Fruit fly (Drosophila melanogaster) whole organism, prepupa: ENCODE data around the gene CG16865.

ENCODE experiments used
- CG11902 ChIP-seq: fragments of 200-800 bp; sonication (Bioruptor generic); optimal IDR thresholded peaks from 3 replicates; lab custom pipeline; 2016; ENCODE audit warnings: missing biosample characterization, missing genetic modification characterization
- CG1621 ChIP-seq: fragments of 200-800 bp; sonication (Bioruptor generic); optimal IDR thresholded peaks from 3 replicates; lab custom pipeline; 2018; ENCODE audit warnings: missing biosample characterization, mild to moderate bottlenecking, missing genetic modification characterization
- CG16779 ChIP-seq: fragments of 200-800 bp; sonication (Bioruptor generic); optimal IDR thresholded peaks from 3 replicates; lab custom pipeline; 2017; ENCODE audit warnings: missing biosample characterization, mild to moderate bottlenecking, missing genetic modification characterization
- CG3032 ChIP-seq: fragments of 200-800 bp; optimal IDR thresholded peaks from 2 replicates; lab custom pipeline; 2019; ENCODE audit warnings: missing biosample characterization, mild to moderate bottlenecking, missing genetic modification characterization, moderate library complexity
- CG31627 ChIP-seq: fragments of 200-800 bp; sonication (Bioruptor generic); optimal IDR thresholded peaks from 3 replicates; lab custom pipeline; 2016; ENCODE audit warnings: missing biosample characterization, missing genetic modification characterization
- CG3919 ChIP-seq: fragments of 200-800 bp; sonication (Bioruptor generic); optimal IDR thresholded peaks from 3 replicates; lab custom pipeline; 2016; ENCODE audit warnings: missing biosample characterization, missing genetic modification characterization
- CG4318 ChIP-seq: fragments of 200-800 bp; sonication (Bioruptor generic); optimal IDR thresholded peaks from 3 replicates; lab custom pipeline; 2017; ENCODE audit warnings: missing biosample characterization, mild to moderate bottlenecking, missing genetic modification characterization
- CG6276 ChIP-seq: fragments of 200-800 bp; sonication (Bioruptor generic); optimal IDR thresholded peaks from 2 replicates; lab custom pipeline; 2017; ENCODE audit warnings: missing biosample characterization, mild to moderate bottlenecking, missing genetic modification characterization
- CG6792 ChIP-seq: fragments of 200-800 bp; sonication (Bioruptor generic); optimal IDR thresholded peaks from 3 replicates; lab custom pipeline; 2016; ENCODE audit warnings: missing biosample characterization, missing genetic modification characterization
- CG8119 ChIP-seq: fragments of 200-800 bp; sonication (Bioruptor generic); IDR thresholded peaks from 3 replicates; pipeline ENCODE4 v1.3.6; 2022; ENCODE audit warnings: missing biosample characterization, missing genetic modification characterization
- CG8632 ChIP-seq: fragments of 200-800 bp; sonication (Bioruptor generic); optimal IDR thresholded peaks from 3 replicates; lab custom pipeline; 2016; ENCODE audit warnings: missing biosample characterization, missing genetic modification characterization
- CG9139 ChIP-seq: fragments of 200-800 bp; sonication (Bioruptor generic); optimal IDR thresholded peaks from 3 replicates; lab custom pipeline; 2017; ENCODE audit warnings: missing biosample characterization, mild to moderate bottlenecking, missing genetic modification characterization
- Eip75B ChIP-seq: fragments of 200-800 bp; sonication (Bioruptor generic); optimal IDR thresholded peaks from 3 replicates; lab custom pipeline; 2016; ENCODE audit warnings: missing biosample characterization, missing genetic modification characterization
- Eip78C ChIP-seq: fragments of 200-800 bp; sonication (Bioruptor generic); peaks from one replicate; lab custom pipeline; 2016; ENCODE audit warnings: missing biosample characterization, missing genetic modification characterization
- Eip93F ChIP-seq: fragments of 200-800 bp; sonication (Bioruptor generic); optimal IDR thresholded peaks from 2 replicates; lab custom pipeline; 2016; ENCODE audit warnings: missing biosample characterization, mild to moderate bottlenecking, missing genetic modification characterization
- Hr4 ChIP-seq: fragments of 200-800 bp; sonication (Bioruptor generic); optimal IDR thresholded peaks from 3 replicates; lab custom pipeline; 2016; ENCODE audit warnings: missing biosample characterization, missing genetic modification characterization
- Met ChIP-seq: fragments of 200-800 bp; sonication (Bioruptor generic); optimal IDR thresholded peaks from 3 replicates; lab custom pipeline; 2016; ENCODE audit warnings: missing biosample characterization, missing genetic modification characterization
- OdsH ChIP-seq: fragments of 200-800 bp; sonication (Bioruptor generic); optimal IDR thresholded peaks from 3 replicates; lab custom pipeline; 2016; ENCODE audit warnings: missing biosample characterization, missing genetic modification characterization
- Sox14 ChIP-seq: fragments of 200-800 bp; sonication (Bioruptor generic); optimal IDR thresholded peaks from 3 replicates; lab custom pipeline; 2016; ENCODE audit warnings: missing biosample characterization, missing genetic modification characterization
- Sox15 ChIP-seq: fragments of 200-800 bp; sonication (Bioruptor generic); optimal IDR thresholded peaks from 3 replicates; lab custom pipeline; 2016; ENCODE audit warnings: missing biosample characterization, missing genetic modification characterization
- achi ChIP-seq: fragments of 200-800 bp; sonication (Bioruptor generic); optimal IDR thresholded peaks from 3 replicates; lab custom pipeline; 2016; ENCODE audit warnings: missing biosample characterization, missing genetic modification characterization
- cyc ChIP-seq: fragments of 200-800 bp; sonication (Bioruptor generic); optimal IDR thresholded peaks from 3 replicates; lab custom pipeline; 2016; ENCODE audit warnings: missing biosample characterization, missing genetic modification characterization
- eg ChIP-seq: fragments of 200-800 bp; sonication (Bioruptor generic); IDR thresholded peaks from 3 replicates; pipeline ENCODE4 v1.3.6; 2022; ENCODE audit warnings: missing biosample characterization, missing genetic modification characterization
- esn ChIP-seq: fragments of 200-800 bp; sonication (Bioruptor generic); optimal IDR thresholded peaks from 2 replicates; lab custom pipeline; 2016; ENCODE audit warnings: missing biosample characterization, mild to moderate bottlenecking, missing genetic modification characterization, moderate library complexity
- fd59A ChIP-seq: fragments of 200-800 bp; sonication (Bioruptor generic); optimal IDR thresholded peaks from 2 replicates; lab custom pipeline; 2017; ENCODE audit warnings: missing biosample characterization, mild to moderate bottlenecking, missing genetic modification characterization, missing genetic modification reagents
- lz ChIP-seq: fragments of 200-800 bp; sonication (Bioruptor generic); optimal IDR thresholded peaks from 3 replicates; lab custom pipeline; 2016; ENCODE audit warnings: missing biosample characterization, missing genetic modification characterization
- net ChIP-seq: fragments of 200-800 bp; sonication (Bioruptor generic); optimal IDR thresholded peaks from 3 replicates; lab custom pipeline; 2016; ENCODE audit warnings: missing biosample characterization, missing genetic modification characterization
- pdm3 ChIP-seq: fragments of 200-800 bp; sonication (Bioruptor generic); optimal IDR thresholded peaks from 3 replicates; lab custom pipeline; 2016; ENCODE audit warnings: missing biosample characterization, missing genetic modification characterization
- spab ChIP-seq: fragments of 200-800 bp; sonication (Bioruptor generic); optimal IDR thresholded peaks from 2 replicates; lab custom pipeline; 2017; ENCODE audit warnings: missing biosample characterization, mild to moderate bottlenecking, missing genetic modification characterization, missing genetic modification reagents
- ss ChIP-seq, 2 experiments: fragments of 200-800 bp; sonication (Bioruptor generic); optimal IDR thresholded peaks; 2 replicates in 1 of 2; 3 replicates in 1 of 2; lab custom pipeline; 2017 to 2018; ENCODE audit warnings: mild to moderate bottlenecking in 2 of 2, missing biosample characterization in 2 of 2, missing genetic modification characterization in 2 of 2, moderate library complexity in 1 of 2
- vri ChIP-seq: fragments of 200-800 bp; sonication (Bioruptor generic); optimal IDR thresholded peaks from 3 replicates; lab custom pipeline; 2016; ENCODE audit warnings: missing biosample characterization, mild to moderate bottlenecking, missing genetic modification characterization

The CG16865 gene

DNA sequence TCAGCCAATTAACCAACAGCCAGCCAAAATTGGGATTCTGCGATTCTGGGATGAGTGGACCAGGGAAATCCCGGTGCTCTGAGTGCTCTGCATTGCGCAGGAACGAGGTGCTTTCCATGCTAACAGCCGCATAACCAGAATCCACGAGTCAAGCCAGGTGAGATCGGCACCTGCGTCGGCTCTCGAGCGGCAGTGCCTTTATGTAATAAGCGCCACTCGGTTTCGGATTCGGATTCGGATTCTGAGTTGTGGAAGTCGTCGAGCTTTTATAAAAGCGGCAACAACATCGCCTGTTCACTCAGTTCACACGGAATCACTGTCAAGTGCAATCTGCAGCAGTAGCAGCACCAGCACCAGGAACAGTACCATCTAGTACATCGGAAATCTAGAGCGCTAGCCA, 9.6 kb downstream of the CG16865 start, which contains the start of gene b:
b (plus strand) TSS at position 301 of the 400 bp plus-strand sequence.
- TF ChIP-seq ss (GFP tag; optimal IDR thresholded peaks at IDR 0.05; lab: Kevin White, UChicago) (no peak), esn (GFP tag; lab: Kevin White, UChicago) (no peak), CG16779 (tag; lab: Kevin White, UChicago) (no peak), Sox15 (GFP tag; lab: Kevin White, UChicago) (no peak), CG6792 (GFP tag; lab: Kevin White, UChicago) (no peak), lz (GFP tag; lab: Kevin White, UChicago) (no peak), Sox14 (no peak), pdm3 (GFP tag; lab: Kevin White, UChicago) (no peak), Met (GFP tag; lab: Kevin White, UChicago) (no peak), eg (GFP tag; lab: Robert Waterston, UW) (no peak), Hr4 (GFP tag; lab: Kevin White, UChicago) (no peak), OdsH (GFP tag; lab: Kevin White, UChicago) (no peak), achi (GFP tag; lab: Kevin White, UChicago) (no peak), cyc (GFP tag; lab: Kevin White, UChicago) (no peak), Eip75B (GFP tag; lab: Kevin White, UChicago) (no peak), CG11902 (GFP tag; lab: Kevin White, UChicago) (no peak), CG3919 (GFP tag; lab: Kevin White, UChicago) (no peak), CG8632 (no peak), vri (GFP tag; lab: Kevin White, UChicago) (no peak), CG6276 (GFP tag; lab: Kevin White, UChicago) (no peak)

DNA sequence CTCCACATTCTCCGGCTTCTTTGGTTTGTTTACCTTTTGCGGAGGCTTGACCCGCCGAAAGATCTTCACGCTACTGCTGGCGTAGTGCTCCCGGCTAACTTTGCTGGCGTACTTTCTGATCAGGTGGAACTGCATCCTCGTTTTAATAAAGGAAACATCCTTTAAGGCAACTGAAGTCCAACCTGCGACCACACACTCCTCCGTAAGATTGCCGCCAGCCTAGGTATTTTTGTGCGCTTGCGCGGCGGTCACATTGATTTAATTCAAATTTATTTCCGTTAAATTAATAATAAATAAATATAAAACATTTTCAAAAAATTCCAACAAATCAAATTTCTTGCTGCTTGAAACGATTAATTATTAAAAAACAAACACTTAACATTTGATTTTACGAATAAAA, 16.2 kb downstream of the CG16865 start, which contains the start of gene PolG1:
PolG1 (minus strand) TSS at position 216 of the 400 bp plus-strand sequence.
- TF ChIP-seq Eip93F (GFP tag; lab: Kevin White, UChicago) (no peak), CG6276 (GFP tag; lab: Kevin White, UChicago) (no peak), CG1621 (tag; lab: Kevin White, UChicago) (peak; percentile 77)

DNA sequence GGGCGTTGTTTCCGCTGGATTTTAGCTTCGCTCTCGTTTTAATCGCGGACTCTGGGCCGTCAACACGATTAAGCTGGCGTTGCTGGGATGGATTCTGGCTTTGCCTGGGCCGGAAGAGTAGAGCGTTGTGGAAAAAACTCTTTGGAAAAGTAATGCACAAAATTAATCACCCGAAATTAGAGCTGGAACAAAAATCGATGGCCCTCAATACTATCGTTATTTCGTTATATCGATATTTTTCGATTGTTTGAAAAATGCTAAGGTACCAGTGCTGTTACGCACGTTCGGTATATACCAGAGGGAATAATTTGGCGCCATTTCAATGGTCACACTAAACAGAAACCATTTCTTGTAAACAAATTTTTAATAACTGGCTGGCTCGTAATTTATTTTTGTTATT, 18.2 kb downstream of the CG16865 start, which contains the start of the genes Arpc1 and Orc5:
Arpc1 (minus strand) TSS at position 202 of the 400 bp plus-strand sequence.
Orc5 (plus strand) TSS at position 298 of the 400 bp plus-strand sequence.
- TF ChIP-seq CG4318 (no peak), CG8632 (no peak), pdm3 (GFP tag; lab: Kevin White, UChicago) (no peak), net (GFP tag; lab: Kevin White, UChicago) (no peak)

DNA sequence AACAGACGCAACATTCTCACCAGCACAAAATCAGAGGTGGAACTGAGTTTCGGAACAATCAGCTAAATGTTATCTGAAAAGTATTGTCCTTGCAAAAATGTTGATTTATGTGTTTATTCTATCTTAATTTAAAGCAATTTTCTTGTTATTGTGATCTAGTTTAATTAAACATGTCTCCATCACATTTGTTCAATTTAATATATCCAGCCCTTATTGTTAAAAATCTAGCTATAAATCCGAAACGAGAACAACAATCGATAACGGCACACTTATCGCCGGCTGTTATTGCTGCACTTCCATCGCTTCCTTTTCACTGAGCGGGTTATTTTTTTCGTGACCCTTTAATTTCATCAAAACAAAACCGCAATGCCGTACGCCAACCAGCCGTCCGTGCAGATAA, 21.7 kb downstream of the CG16865 start, which contains the start of the genes GatC, PolG2 and Polr2C:
GatC (minus strand) TSS at position 48 of the 400 bp plus-strand sequence.
PolG2 (minus strand) TSS at position 48 of the 400 bp plus-strand sequence.
Polr2C (plus strand) TSS at position 280 of the 400 bp plus-strand sequence.
- TF ChIP-seq esn (GFP tag; lab: Kevin White, UChicago) = peak; percentile 14
- no peak for TF ChIP-seq Eip78C (GFP tag; lab: Kevin White, UChicago)
- no peak for TF ChIP-seq CG1621 (tag; lab: Kevin White, UChicago)
- TF ChIP-seq CG11902 (GFP tag; lab: Kevin White, UChicago) = no peak
- no peak for TF ChIP-seq Sox15 (GFP tag; lab: Kevin White, UChicago)
- no peak for TF ChIP-seq fd59A (GFP tag; lab: Kevin White, UChicago)
- no peak for TF ChIP-seq CG9139 (GFP tag; lab: Kevin White, UChicago)
- peak; percentile 8 for TF ChIP-seq CG3032 (tag; lab: Kevin White, UChicago)
- TF ChIP-seq lz (GFP tag; lab: Kevin White, UChicago) = no peak
- peak; percentile 26 for TF ChIP-seq CG31627
- 0 out of 3 replicates have a peak, but pooled peaks have one; percentile 15 for TF ChIP-seq eg (GFP tag; lab: Robert Waterston, UW)
- TF ChIP-seq CG8119 (GFP tag; lab: Robert Waterston, UW) = 0 out of 3 replicates have a peak, but pooled peaks have one; percentile 12
- TF ChIP-seq spab (GFP tag; lab: Kevin White, UChicago) = no peak
